Worm (Caenorhabditis elegans) whole organism, early embryonic: ENCODE results near the gene his-37.

Source experiments
- B0310.2 ChIP-seq: sonication (generic microtip); optimal IDR thresholded peaks from 2 replicates; lab custom pipeline; 2016; ENCODE audit warnings: mild to moderate bottlenecking, missing genetic modification characterization, missing compliant biosample characterization
- F13C5.2 ChIP-seq: sonication (generic microtip); optimal IDR thresholded peaks from 2 replicates; lab custom pipeline; 2017; ENCODE audit warnings: mild to moderate bottlenecking, missing genetic modification characterization, inconsistent platforms, missing compliant biosample characterization
- aly-1 ChIP-seq: sonication (generic microtip); optimal IDR thresholded peaks from 2 replicates; lab custom pipeline; 2016; ENCODE audit warnings: missing genetic modification characterization, missing compliant biosample characterization
- ama-1 ChIP-seq: fragments of 150-350 bp; optimal IDR thresholded peaks from 2 replicates; lab custom pipeline; 2014
- ceh-13 ChIP-seq: fragments of 200-800 bp; sonication (Bioruptor generic); optimal IDR thresholded peaks from 2 replicates; lab custom pipeline; 2018; ENCODE audit warnings: mild to moderate bottlenecking, missing genetic modification characterization, missing compliant biosample characterization
- ceh-36 ChIP-seq: sonication (generic microtip); optimal IDR thresholded peaks from 2 replicates; lab custom pipeline; 2016; ENCODE audit warnings: missing genetic modification characterization, inconsistent platforms, missing compliant biosample characterization
- ets-7 ChIP-seq: sonication (generic microtip); optimal IDR thresholded peaks from 2 replicates; lab custom pipeline; 2016; ENCODE audit warnings: missing genotype, missing genetic modification characterization, missing compliant biosample characterization
- flt-1 ChIP-seq: fragments of 200-800 bp; sonication (Bioruptor generic); IDR thresholded peaks from 2 replicates; pipeline ENCODE4 v1.3.6; 2022; ENCODE audit warnings: missing genetic modification characterization, missing compliant biosample characterization
- hmbx-1 ChIP-seq: sonication (generic microtip); optimal IDR thresholded peaks from 2 replicates; lab custom pipeline; 2016; ENCODE audit warnings: mild to moderate bottlenecking, missing genetic modification characterization, missing compliant biosample characterization
- hmg-4 ChIP-seq: fragments of 200-800 bp; sonication (Bioruptor generic); optimal IDR thresholded peaks from 2 replicates; lab custom pipeline; 2018; ENCODE audit warnings: mild to moderate bottlenecking, missing genetic modification characterization, missing compliant biosample characterization
- hnd-1 ChIP-seq: sonication (generic microtip); optimal IDR thresholded peaks from 2 replicates; lab custom pipeline; 2016; ENCODE audit warnings: missing genetic modification characterization, missing compliant biosample characterization
- pes-1 ChIP-seq: fragments of 200-800 bp; sonication (Bioruptor generic); IDR thresholded peaks from 2 replicates; pipeline ENCODE4 v1.3.6; 2022; ENCODE audit warnings: missing genetic modification reagents, missing genetic modification characterization, missing compliant biosample characterization
- scrt-1 ChIP-seq: fragments of 200-800 bp; sonication (Bioruptor generic); IDR thresholded peaks from 2 replicates; pipeline ENCODE4 v1.3.6; 2022; ENCODE audit warnings: missing genetic modification characterization, missing compliant biosample characterization
- sea-1 ChIP-seq: fragments of 200-800 bp; sonication (Bioruptor generic); conservative IDR thresholded peaks from 2 replicates; pipeline ENCODE4 v1.3.6; 2022; ENCODE audit warnings: missing genetic modification characterization, missing compliant biosample characterization
- tbx-11 ChIP-seq: fragments of 200-800 bp; sonication (Bioruptor generic); IDR thresholded peaks from 2 replicates; pipeline ENCODE4 v1.3.6; 2022; ENCODE audit warnings: missing genetic modification characterization, missing compliant biosample characterization
- tbx-37 ChIP-seq: fragments of 200-800 bp; sonication (Bioruptor generic); conservative IDR thresholded peaks from 2 replicates; pipeline ENCODE4 v1.3.6; 2022; ENCODE audit warnings: missing genetic modification reagents, missing genetic modification characterization, missing compliant biosample characterization
- tra-4 ChIP-seq: sonication (generic microtip); optimal IDR thresholded peaks from 2 replicates; lab custom pipeline; 2017; ENCODE audit warnings: missing genetic modification characterization, missing compliant biosample characterization

his-37 gene

ce11 chrV:9568707-9569106 is 21.8 kb downstream of the his-37 start, which contains the start of gene F25B3.4:
Gene F25B3.4 (minus strand): TSS chrV:9568807.
- TF ChIP-seq B0310.2 (tag; lab: Kevin White, UChicago) (no peak), scrt-1 (GFP tag; lab: Robert Waterston, UW) (no peak), tbx-11 (no peak), tra-4 (tag; lab: Kevin White, UChicago) (no peak), ceh-36 (tag; lab: Kevin White, UChicago) (no peak), hnd-1 (tag; lab: Kevin White, UChicago) (no peak), ama-1 (lab: Kevin White, UChicago) (no peak), pes-1 (GFP tag; lab: Robert Waterston, UW) (no peak), hmg-4 (no peak), sea-1 (GFP tag; lab: Robert Waterston, UW) (no peak), ceh-13 (no peak), flt-1 (GFP tag; lab: Robert Waterston, UW) (no peak), F13C5.2 (no peak), tbx-37 (GFP tag; lab: Robert Waterston, UW) (no peak), aly-1 (tag; lab: Kevin White, UChicago) (no peak), ets-7 (tag; lab: Kevin White, UChicago) (no peak)

DNA sequence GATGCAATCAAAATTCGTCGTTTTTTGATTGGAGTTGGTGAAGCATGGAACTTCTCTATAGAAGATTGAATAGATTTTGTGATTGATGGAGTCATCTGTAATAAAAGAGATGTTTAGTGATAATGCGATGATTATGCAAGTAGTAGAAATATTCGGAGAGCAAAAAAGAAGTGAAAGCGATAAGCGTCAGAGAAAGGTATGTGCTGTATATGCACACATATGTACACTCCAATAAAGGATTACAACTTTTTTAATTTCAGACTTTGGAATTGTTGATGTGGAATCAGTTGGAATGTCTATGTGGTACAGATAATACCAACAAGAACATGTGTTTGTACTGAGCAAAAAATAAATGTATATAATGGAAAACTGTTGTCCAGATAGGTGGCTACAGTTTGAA is 23.3 kb downstream of the his-37 start, which contains the start of gene F25B3.5:
Gene F25B3.5, minus strand, starts transcription at position 101 of the 400 bp plus-strand sequence.
- TF ChIP-seq hmg-4 (no peak), tbx-37 (GFP tag; lab: Robert Waterston, UW) (no peak), tbx-11 (no peak), ceh-36 (tag; lab: Kevin White, UChicago) (no peak), F13C5.2 (no peak), ama-1 (lab: Kevin White, UChicago) (no peak), flt-1 (GFP tag; lab: Robert Waterston, UW) (no peak)

- TF ChIP-seq ama-1 (lab: Kevin White, UChicago) (no peak), flt-1 (GFP tag; lab: Robert Waterston, UW) (no peak), ets-7 (tag; lab: Kevin White, UChicago) (no peak), scrt-1 (GFP tag; lab: Robert Waterston, UW) (no peak), B0310.2 (tag; lab: Kevin White, UChicago) (no peak), hmg-4 (no peak), ceh-13 (no peak), aly-1 (tag; lab: Kevin White, UChicago) (no peak), sea-1 (GFP tag; lab: Robert Waterston, UW) (no peak), tra-4 (tag; lab: Kevin White, UChicago) (no peak), ceh-36 (tag; lab: Kevin White, UChicago) (no peak), F13C5.2 (no peak), tbx-11 (no peak), tbx-37 (GFP tag; lab: Robert Waterston, UW) (no peak), hnd-1 (tag; lab: Kevin White, UChicago) (no peak), pes-1 (GFP tag; lab: Robert Waterston, UW) (no peak), hmbx-1 (tag; lab: Kevin White, UChicago) (no peak)
Observed at ce11 chrV:9571056-9571455, 24.2 kb downstream of the his-37 start.

DNA sequence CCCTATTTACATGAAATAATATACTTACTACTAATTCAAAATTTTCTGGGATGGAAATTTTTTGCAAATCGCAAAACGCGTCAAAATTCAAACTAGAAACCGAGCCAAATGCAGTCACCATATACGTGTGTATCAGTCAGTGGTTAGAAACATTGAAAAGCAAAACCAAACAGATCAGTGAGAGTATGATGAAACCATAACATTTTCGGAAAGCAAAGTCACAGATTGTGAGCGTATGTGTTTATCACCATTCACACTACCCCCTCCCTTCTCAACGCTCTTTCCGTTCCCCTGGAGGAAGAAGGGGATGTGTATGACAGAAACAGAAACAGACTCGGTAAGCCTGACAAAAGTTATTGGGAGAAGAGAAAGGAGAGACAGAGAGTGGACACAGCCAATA is 24.8 kb downstream of the his-37 start:
- TF ChIP-seq hnd-1 (tag; lab: Kevin White, UChicago) (no peak), ceh-13 (no peak), scrt-1 (GFP tag; lab: Robert Waterston, UW) (no peak), tbx-11 (no peak), hmbx-1 (tag; lab: Kevin White, UChicago) (no peak), ama-1 (lab: Kevin White, UChicago) (no peak), tra-4 (tag; lab: Kevin White, UChicago) (no peak), tbx-37 (GFP tag; lab: Robert Waterston, UW) (no peak), flt-1 (GFP tag; lab: Robert Waterston, UW) (no peak), aly-1 (tag; lab: Kevin White, UChicago) (no peak), sea-1 (GFP tag; lab: Robert Waterston, UW) (no peak), F13C5.2 (no peak), ceh-36 (tag; lab: Kevin White, UChicago) (no peak), pes-1 (GFP tag; lab: Robert Waterston, UW) (no peak), ets-7 (tag; lab: Kevin White, UChicago) (no peak)

- TF ChIP-seq F13C5.2: no peak
- no peak for TF ChIP-seq tra-4 (tag; lab: Kevin White, UChicago)
- TF ChIP-seq B0310.2 (tag; lab: Kevin White, UChicago): no peak
- no peak for TF ChIP-seq pes-1 (GFP tag; lab: Robert Waterston, UW)
- TF ChIP-seq hnd-1 (tag; lab: Kevin White, UChicago): no peak
- no peak for TF ChIP-seq sea-1 (GFP tag; lab: Robert Waterston, UW)
- TF ChIP-seq tbx-11: no peak
- no peak for TF ChIP-seq ceh-36 (tag; lab: Kevin White, UChicago)
Observed at ce11 chrV:9576991-9577390, 30.1 kb downstream of the his-37 start, which contains the start of gene F25B3.2. Gene F25B3.2 (plus strand): TSS chrV:9577291.

ce11 chrV:9582594-9583322 is 35.9 kb downstream of the his-37 start, which contains the start of gene rtfo-1:
Gene rtfo-1 (minus strand): TSS chrV:9582644.
- TF ChIP-seq aly-1 (tag; lab: Kevin White, UChicago) (no peak), sea-1 (GFP tag; lab: Robert Waterston, UW) (no peak), hmg-4 (no peak), ceh-13 (peak; percentile 42), hnd-1 (tag; lab: Kevin White, UChicago) (peak; percentile 6), scrt-1 (GFP tag; lab: Robert Waterston, UW) (peak; percentile 41; the same call in 1 of the 2 replicates), hmbx-1 (tag; lab: Kevin White, UChicago) (no peak), ets-7 (tag; lab: Kevin White, UChicago) (no peak), tbx-37 (GFP tag; lab: Robert Waterston, UW) (peak; percentile 62), F13C5.2 (peak; percentile 79), ama-1 (lab: Kevin White, UChicago) (no peak), ceh-36 (tag; lab: Kevin White, UChicago) (peak; percentile 39), B0310.2 (tag; lab: Kevin White, UChicago) (no peak), tbx-11 (peak; percentile 14; the same call in 1 of the 2 replicates), pes-1 (GFP tag; lab: Robert Waterston, UW) (no peak; the same call in 1 of the 2 replicates), flt-1 (GFP tag; lab: Robert Waterston, UW) (peak; percentile 50; the same call in 1 of the 2 replicates), tra-4 (tag; lab: Kevin White, UChicago) (no peak)
